Worm (Caenorhabditis elegans) whole organism, early embryonic: Measurements from ENCODE around the gene T24A6.17.

ENCODE experiments used
- B0310.2 ChIP-seq: sonication (generic microtip); optimal IDR thresholded peaks from 2 replicates; lab custom pipeline; 2016; ENCODE audit warnings: mild to moderate bottlenecking, missing genetic modification characterization, missing compliant biosample characterization
- F13C5.2 ChIP-seq: sonication (generic microtip); optimal IDR thresholded peaks from 2 replicates; lab custom pipeline; 2017; ENCODE audit warnings: mild to moderate bottlenecking, missing genetic modification characterization, inconsistent platforms, missing compliant biosample characterization
- aly-1 ChIP-seq: sonication (generic microtip); optimal IDR thresholded peaks from 2 replicates; lab custom pipeline; 2016; ENCODE audit warnings: missing genetic modification characterization, missing compliant biosample characterization
- ama-1 ChIP-seq: fragments of 150-350 bp; optimal IDR thresholded peaks from 2 replicates; lab custom pipeline; 2014
- ceh-13 ChIP-seq: fragments of 200-800 bp; sonication (Bioruptor generic); optimal IDR thresholded peaks from 2 replicates; lab custom pipeline; 2018; ENCODE audit warnings: mild to moderate bottlenecking, missing genetic modification characterization, missing compliant biosample characterization
- ceh-36 ChIP-seq: sonication (generic microtip); optimal IDR thresholded peaks from 2 replicates; lab custom pipeline; 2016; ENCODE audit warnings: missing genetic modification characterization, inconsistent platforms, missing compliant biosample characterization
- ets-7 ChIP-seq: sonication (generic microtip); optimal IDR thresholded peaks from 2 replicates; lab custom pipeline; 2016; ENCODE audit warnings: missing genotype, missing genetic modification characterization, missing compliant biosample characterization
- flt-1 ChIP-seq: fragments of 200-800 bp; sonication (Bioruptor generic); IDR thresholded peaks from 2 replicates; pipeline ENCODE4 v1.3.6; 2022; ENCODE audit warnings: missing genetic modification characterization, missing compliant biosample characterization
- hmbx-1 ChIP-seq: sonication (generic microtip); optimal IDR thresholded peaks from 2 replicates; lab custom pipeline; 2016; ENCODE audit warnings: mild to moderate bottlenecking, missing genetic modification characterization, missing compliant biosample characterization
- hmg-4 ChIP-seq: fragments of 200-800 bp; sonication (Bioruptor generic); optimal IDR thresholded peaks from 2 replicates; lab custom pipeline; 2018; ENCODE audit warnings: mild to moderate bottlenecking, missing genetic modification characterization, missing compliant biosample characterization
- hnd-1 ChIP-seq: sonication (generic microtip); optimal IDR thresholded peaks from 2 replicates; lab custom pipeline; 2016; ENCODE audit warnings: missing genetic modification characterization, missing compliant biosample characterization
- pes-1 ChIP-seq: fragments of 200-800 bp; sonication (Bioruptor generic); IDR thresholded peaks from 2 replicates; pipeline ENCODE4 v1.3.6; 2022; ENCODE audit warnings: missing genetic modification reagents, missing genetic modification characterization, missing compliant biosample characterization
- scrt-1 ChIP-seq: fragments of 200-800 bp; sonication (Bioruptor generic); IDR thresholded peaks from 2 replicates; pipeline ENCODE4 v1.3.6; 2022; ENCODE audit warnings: missing genetic modification characterization, missing compliant biosample characterization
- sea-1 ChIP-seq: fragments of 200-800 bp; sonication (Bioruptor generic); conservative IDR thresholded peaks from 2 replicates; pipeline ENCODE4 v1.3.6; 2022; ENCODE audit warnings: missing genetic modification characterization, missing compliant biosample characterization
- tbx-11 ChIP-seq: fragments of 200-800 bp; sonication (Bioruptor generic); IDR thresholded peaks from 2 replicates; pipeline ENCODE4 v1.3.6; 2022; ENCODE audit warnings: missing genetic modification characterization, missing compliant biosample characterization
- tbx-37 ChIP-seq: fragments of 200-800 bp; sonication (Bioruptor generic); conservative IDR thresholded peaks from 2 replicates; pipeline ENCODE4 v1.3.6; 2022; ENCODE audit warnings: missing genetic modification reagents, missing genetic modification characterization, missing compliant biosample characterization
- tra-4 ChIP-seq: sonication (generic microtip); optimal IDR thresholded peaks from 2 replicates; lab custom pipeline; 2017; ENCODE audit warnings: missing genetic modification characterization, missing compliant biosample characterization

T24A6.17 gene

DNA sequence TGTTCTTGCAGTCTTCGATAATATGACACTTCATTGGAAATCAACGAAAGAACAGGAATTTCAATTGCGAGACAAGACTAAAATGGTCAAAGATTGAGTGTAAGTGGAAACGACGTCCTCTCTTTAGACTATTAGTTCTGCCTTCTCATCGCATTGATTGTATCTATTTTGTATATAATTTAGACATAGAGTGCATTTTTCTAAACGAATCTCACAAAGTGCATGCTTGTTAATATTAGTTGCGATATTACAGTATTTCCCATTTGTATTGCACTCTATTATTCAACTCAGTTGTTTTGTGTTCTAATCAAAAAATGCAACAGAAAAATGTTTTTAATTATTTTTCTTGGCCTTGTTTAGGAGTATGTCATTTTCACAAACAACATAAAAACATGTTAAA lies 25.9 kb downstream of the T24A6.17 start, which contains the start of gene nhr-93:
Gene nhr-93 (minus strand): TSS at position 101 of the 400 bp plus-strand sequence.
- TF ChIP-seq hnd-1 (tag; lab: Kevin White, UChicago) (no peak), ets-7 (no peak), ceh-36 (no peak), tbx-11 (GFP tag; lab: Robert Waterston, UW) (no peak), pes-1 (GFP tag; lab: Robert Waterston, UW) (no peak), hmg-4 (GFP tag; lab: Kevin White, UChicago) (no peak), flt-1 (no peak), tbx-37 (GFP tag; lab: Robert Waterston, UW) (no peak), hmbx-1 (no peak), sea-1 (no peak), scrt-1 (GFP tag; lab: Robert Waterston, UW) (no peak), aly-1 (tag; lab: Kevin White, UChicago) (no peak), ceh-13 (GFP tag; lab: Kevin White, UChicago) (no peak)

DNA sequence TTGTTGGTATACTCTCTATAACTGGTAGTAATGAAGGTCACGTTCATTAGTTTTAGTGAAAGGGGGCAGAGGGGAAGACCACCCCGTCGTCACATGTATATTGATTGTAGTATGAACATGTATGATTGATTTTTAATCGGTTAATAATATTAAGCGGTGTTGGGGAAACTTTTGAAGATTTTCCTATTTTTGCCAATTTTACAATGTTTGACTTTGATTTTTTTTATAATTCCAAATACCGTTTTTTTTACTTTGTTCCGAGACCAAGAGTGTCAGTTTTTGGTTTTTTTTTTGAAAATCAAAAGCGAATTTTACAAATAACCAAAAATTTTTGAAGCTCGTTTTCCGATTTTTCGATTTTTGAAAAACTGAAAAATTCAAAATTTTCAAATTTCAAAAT lies 29.0 kb downstream of the T24A6.17 start, which contains the start of gene nhr-221:
Gene nhr-221 (minus strand): TSS at position 101 of the 400 bp plus-strand sequence.
- TF ChIP-seq hnd-1 (tag; lab: Kevin White, UChicago) (no peak), ets-7 (no peak), aly-1 (tag; lab: Kevin White, UChicago) (no peak), tbx-37 (GFP tag; lab: Robert Waterston, UW) (no peak), hmbx-1 (no peak), F13C5.2 (tag; lab: Kevin White, UChicago) (no peak), tra-4 (tag; lab: Kevin White, UChicago) (no peak), ceh-36 (no peak), B0310.2 (tag; lab: Kevin White, UChicago) (no peak), ceh-13 (GFP tag; lab: Kevin White, UChicago) (no peak), ama-1 (lab: Kevin White, UChicago) (no peak), flt-1 (no peak)

DNA sequence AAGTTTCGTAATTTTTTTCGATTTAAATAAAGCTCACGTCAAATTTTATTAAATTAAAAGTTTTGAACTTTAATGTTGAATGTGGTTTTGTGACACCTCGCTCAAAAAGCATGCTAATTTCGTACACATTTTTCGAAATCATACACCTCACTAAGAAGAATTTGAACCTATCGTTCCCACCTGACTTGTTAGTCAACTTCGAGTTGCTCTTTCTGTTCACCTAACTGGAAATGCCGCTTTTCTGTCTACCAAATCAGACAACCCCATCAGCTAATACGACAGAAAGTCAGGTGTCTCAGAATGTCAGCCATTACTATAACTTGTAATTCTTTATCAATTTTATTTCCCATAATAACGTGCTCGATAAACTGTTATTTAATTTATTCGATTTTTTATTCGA lies 33.8 kb downstream of the T24A6.17 start, which contains the start of gene srbc-66:
Gene srbc-66 (plus strand): TSS at position 301 of the 400 bp plus-strand sequence.
- TF ChIP-seq ceh-36 (no peak), ama-1 (lab: Kevin White, UChicago) (no peak)

DNA sequence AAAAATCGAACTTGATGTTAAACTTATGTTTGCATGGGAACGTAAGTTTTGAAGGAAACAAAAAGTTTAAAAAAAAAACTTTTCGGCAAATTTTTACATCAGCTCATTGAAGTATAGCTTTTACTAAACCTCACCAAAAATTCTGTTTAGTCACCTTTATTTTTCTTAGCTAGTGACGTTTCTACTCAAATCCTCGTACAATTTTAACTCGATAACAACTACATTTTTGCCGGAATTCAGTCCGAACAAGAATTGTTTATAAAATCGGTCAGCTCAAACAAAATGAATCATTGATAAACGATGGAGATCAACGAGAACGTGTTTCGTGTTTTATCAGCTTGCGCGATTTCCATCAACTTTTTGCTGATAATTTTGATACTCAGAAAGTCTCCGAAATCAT lies 37.4 kb downstream of the T24A6.17 start, which contains the start of gene str-260:
Gene str-260 (plus strand): TSS at position 301 of the 400 bp plus-strand sequence.
- TF ChIP-seq F13C5.2 (tag; lab: Kevin White, UChicago) (no peak), ets-7 (no peak), hmg-4 (GFP tag; lab: Kevin White, UChicago) (no peak), scrt-1 (GFP tag; lab: Robert Waterston, UW) (no peak), hmbx-1 (no peak), sea-1 (no peak), flt-1 (no peak), tra-4 (tag; lab: Kevin White, UChicago) (no peak), ceh-13 (GFP tag; lab: Kevin White, UChicago) (no peak)

- no peak for TF ChIP-seq F13C5.2 (tag; lab: Kevin White, UChicago)
- no peak for TF ChIP-seq ceh-36
- no peak for TF ChIP-seq flt-1
- no peak for TF ChIP-seq ceh-13 (GFP tag; lab: Kevin White, UChicago)
- TF ChIP-seq hmg-4 (GFP tag; lab: Kevin White, UChicago): no peak
- no peak for TF ChIP-seq hnd-1 (tag; lab: Kevin White, UChicago)
- no peak for TF ChIP-seq hmbx-1
- TF ChIP-seq ets-7: no peak
- TF ChIP-seq aly-1 (tag; lab: Kevin White, UChicago): no peak
- TF ChIP-seq tbx-37 (GFP tag; lab: Robert Waterston, UW): no peak
- TF ChIP-seq B0310.2 (tag; lab: Kevin White, UChicago): no peak
- no peak for TF ChIP-seq pes-1 (GFP tag; lab: Robert Waterston, UW)
- no peak for TF ChIP-seq sea-1
- TF ChIP-seq ama-1 (lab: Kevin White, UChicago): no peak
- no peak for TF ChIP-seq tra-4 (tag; lab: Kevin White, UChicago)
- no peak for TF ChIP-seq tbx-11 (GFP tag; lab: Robert Waterston, UW)
- TF ChIP-seq scrt-1 (GFP tag; lab: Robert Waterston, UW): no peak
Measured at ce11 chrV:3524970-3525369, 39.3 kb downstream of the T24A6.17 start, which contains the start of gene T24A6.7. T24A6.7 (plus strand) TSS chrV:3525270.

DNA sequence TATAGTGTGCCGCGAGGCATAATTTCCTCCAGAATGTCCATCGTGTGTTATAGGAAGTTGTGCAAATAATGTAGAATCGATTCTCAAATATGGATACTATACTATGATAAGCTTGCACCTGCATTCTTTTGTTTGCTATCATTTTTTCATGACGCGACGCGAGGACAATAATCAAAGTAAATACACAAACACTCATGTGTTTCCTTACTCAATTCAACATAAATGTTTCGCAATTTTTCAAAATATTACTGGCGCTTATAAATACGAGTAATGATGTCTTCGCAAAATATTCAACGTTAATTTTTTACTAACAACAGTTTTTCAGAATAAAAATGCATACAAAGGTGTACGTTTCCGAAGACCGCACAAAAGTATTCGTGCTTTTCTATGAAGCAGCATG lies 41.0 kb downstream of the T24A6.17 start, which contains the start of gene irg-1:
Gene irg-1 (plus strand): TSS at position 326 of the 400 bp plus-strand sequence.
- TF ChIP-seq tra-4 (tag; lab: Kevin White, UChicago) (no peak), ets-7 (no peak), hmbx-1 (no peak), ceh-13 (GFP tag; lab: Kevin White, UChicago) (no peak), pes-1 (GFP tag; lab: Robert Waterston, UW) (no peak), tbx-37 (GFP tag; lab: Robert Waterston, UW) (no peak), hmg-4 (GFP tag; lab: Kevin White, UChicago) (no peak), sea-1 (no peak), ceh-36 (no peak), hnd-1 (tag; lab: Kevin White, UChicago) (no peak), F13C5.2 (tag; lab: Kevin White, UChicago) (no peak), tbx-11 (GFP tag; lab: Robert Waterston, UW) (no peak), B0310.2 (tag; lab: Kevin White, UChicago) (no peak), flt-1 (no peak)

DNA sequence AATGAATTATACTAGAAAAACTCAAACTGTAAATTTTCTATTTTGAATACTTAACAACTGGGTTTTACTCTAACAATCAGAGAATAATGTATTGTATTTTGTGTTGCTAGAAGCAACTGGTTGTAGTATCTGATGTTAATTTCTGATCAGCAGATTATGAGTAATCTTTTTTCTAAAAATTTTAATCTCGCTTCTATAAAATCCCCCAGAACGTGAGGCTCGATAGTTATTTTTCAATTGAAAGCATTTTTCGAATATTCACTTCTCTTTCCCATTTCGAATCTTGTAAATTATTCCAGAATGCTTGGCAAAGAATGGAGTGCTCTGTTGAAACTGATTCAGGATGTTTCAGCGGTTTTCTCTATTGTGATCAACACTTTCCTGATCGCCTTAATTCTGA lies 46.3 kb downstream of the T24A6.17 start, which contains the start of gene str-227:
Gene str-227 (plus strand): TSS at position 301 of the 400 bp plus-strand sequence.
- TF ChIP-seq tbx-11 (GFP tag; lab: Robert Waterston, UW) (no peak), pes-1 (GFP tag; lab: Robert Waterston, UW) (no peak), hmbx-1 (no peak), ets-7 (no peak), hmg-4 (GFP tag; lab: Kevin White, UChicago) (no peak), hnd-1 (tag; lab: Kevin White, UChicago) (no peak), B0310.2 (tag; lab: Kevin White, UChicago) (no peak)
